Worm (Caenorhabditis elegans): ENCODE measurements around the gene C04E7.1.

The C04E7.1 gene

ce11 chrX:312908-313307, 45.0 kb upstream of the C04E7.1 start, which contains the start of gene M02E1.4:
Gene M02E1.4 (plus strand): TSS chrX:313274.
- peak; percentile 56 for TF ChIP-seq pqm-1 (tag; optimal IDR thresholded peaks at IDR 0.05)
- no peak for TF ChIP-seq dmd-8 (GFP tag; IDR thresholded peaks at IDR 0.05)
- no peak for TF ChIP-seq snpc-4 (tag; optimal IDR thresholded peaks at IDR 0.05)
- no peak for TF ChIP-seq hif-1 (tag; optimal IDR thresholded peaks at IDR 0.05)
- TF ChIP-seq fkh-10 (GFP tag; optimal IDR thresholded peaks at IDR 0.05): no peak
- no peak for TF ChIP-seq lim-7 (GFP tag; IDR thresholded peaks at IDR 0.05)
- TF ChIP-seq hlh-30 (tag; optimal IDR thresholded peaks at IDR 0.05; ENCODE audit: insufficient read depth): no peak
- no peak for TF ChIP-seq ztf-11 (tag; optimal IDR thresholded peaks at IDR 0.05)
- TF ChIP-seq aha-1 (tag): peak; percentile 74
- no peak for TF ChIP-seq attf-4 (tag; optimal IDR thresholded peaks at IDR 0.05)
- TF ChIP-seq duxl-1 (tag; optimal IDR thresholded peaks at IDR 0.05; ENCODE audit: poor library complexity): no peak
- TF ChIP-seq lin-13 (GFP tag; optimal IDR thresholded peaks at IDR 0.05): no peak
- no peak for TF ChIP-seq ceh-20 (GFP tag; IDR thresholded peaks at IDR 0.05)
- no peak for TF ChIP-seq jun-1 (tag; optimal IDR thresholded peaks at IDR 0.05)
- TF ChIP-seq unc-62 (GFP tag; optimal IDR thresholded peaks at IDR 0.05 in 1 of 2): peak in 1 of 2 experiments; percentile 66
- TF ChIP-seq unc-62 (tag; optimal IDR thresholded peaks at IDR 0.05): no peak
- TF ChIP-seq ces-1 (GFP tag; optimal IDR thresholded peaks at IDR 0.05): no peak
- TF ChIP-seq ZK546.5 (tag; optimal IDR thresholded peaks at IDR 0.05): no peak
- TF ChIP-seq daf-16 (GFP tag; optimal IDR thresholded peaks at IDR 0.05): no peak
- peak; percentile 95 for TF ChIP-seq daf-16 (tag; optimal IDR thresholded peaks at IDR 0.05)
- no peak for TF ChIP-seq ZK337.2 (GFP tag; IDR thresholded peaks at IDR 0.05)
- TF ChIP-seq unc-130 (GFP tag; optimal IDR thresholded peaks at IDR 0.05): no peak
- no peak for TF ChIP-seq dmd-9 (GFP tag; IDR thresholded peaks at IDR 0.05)
- no peak for TF ChIP-seq nhr-6 (tag; optimal IDR thresholded peaks at IDR 0.05)
- peak; percentile 4 for TF ChIP-seq hlh-11 (tag; optimal IDR thresholded peaks at IDR 0.05)
- TF ChIP-seq hmg-1.1 (GFP tag; IDR thresholded peaks at IDR 0.05): peak; percentile 26; the same call in 1 of the 2 replicates
- no peak for TF ChIP-seq lin-39 (tag; optimal IDR thresholded peaks at IDR 0.05)
- no peak for TF ChIP-seq ztf-7 (tag; optimal IDR thresholded peaks at IDR 0.05)
- TF ChIP-seq lin-15B (tag; optimal IDR thresholded peaks at IDR 0.05): no peak
- TF ChIP-seq lin-38 (GFP tag; IDR thresholded peaks at IDR 0.05): no peak
- TF ChIP-seq unc-39 (tag; optimal IDR thresholded peaks at IDR 0.05): no peak
- TF ChIP-seq nhr-237 (tag; optimal IDR thresholded peaks at IDR 0.05): no peak
- TF ChIP-seq nhr-10 (tag; optimal IDR thresholded peaks at IDR 0.05): no peak
- TF ChIP-seq nhr-41 (GFP tag; IDR thresholded peaks at IDR 0.05): no peak
- no peak for TF ChIP-seq cey-2 (tag; optimal IDR thresholded peaks at IDR 0.05; ENCODE audit: borderline replicate concordance, insufficient read depth)
- TF ChIP-seq ceh-82 (tag; optimal IDR thresholded peaks at IDR 0.05): no peak
- peak; percentile 15 for TF ChIP-seq dve-1 (tag; optimal IDR thresholded peaks at IDR 0.05; ENCODE audit: insufficient read depth)
- no peak for TF ChIP-seq F44E2.7 (GFP tag; IDR thresholded peaks at IDR 0.05)
- TF ChIP-seq madf-5 (GFP tag; IDR thresholded peaks at IDR 0.05): no peak
- no peak for TF ChIP-seq T20F7.1 (GFP tag; optimal IDR thresholded peaks at IDR 0.05)
- TF ChIP-seq nhr-102 (tag; optimal IDR thresholded peaks at IDR 0.05): no peak
- TF ChIP-seq nhr-28 (tag; optimal IDR thresholded peaks at IDR 0.05): peak; percentile 46
- no peak for TF ChIP-seq rbr-2 (tag; optimal IDR thresholded peaks at IDR 0.05)
- no peak for TF ChIP-seq saeg-2 (GFP tag; IDR thresholded peaks at IDR 0.05)
- TF ChIP-seq set-16 (GFP tag; IDR thresholded peaks at IDR 0.05): no peak
- no peak for TF ChIP-seq ceh-62 (tag; optimal IDR thresholded peaks at IDR 0.05)
- no peak for TF ChIP-seq mxl-2 (GFP tag; conservative IDR thresholded peaks at IDR 0.05)
- no peak for TF ChIP-seq mdt-29 (GFP tag; IDR thresholded peaks at IDR 0.05)
- TF ChIP-seq nhr-77 (tag; optimal IDR thresholded peaks at IDR 0.05): no peak
- no peak for TF ChIP-seq arid-1 (GFP tag; conservative IDR thresholded peaks at IDR 0.05)
- no peak for TF ChIP-seq fos-1 (tag; optimal IDR thresholded peaks at IDR 0.05)
- no peak for TF ChIP-seq spr-1 (tag; optimal IDR thresholded peaks at IDR 0.05)
